Worm (Caenorhabditis elegans) whole organism, late embryonic: ENCODE results near the gene C49A9.2.

Experiments
- C08G9.2 ChIP-seq: sonication (generic microtip); optimal IDR thresholded peaks from 2 replicates; lab custom pipeline; 2016; ENCODE audit warnings: mild to moderate bottlenecking, missing genetic modification characterization, moderate library complexity, missing compliant biosample characterization
- F13H6.1 ChIP-seq: sonication (generic microtip); optimal IDR thresholded peaks from 2 replicates; lab custom pipeline; 2016; ENCODE audit warnings: missing genetic modification characterization, missing compliant biosample characterization
- K02D7.2 ChIP-seq: sonication (generic microtip); optimal IDR thresholded peaks from 2 replicates; lab custom pipeline; 2017; ENCODE audit warnings: mild to moderate bottlenecking, missing genetic modification characterization, missing compliant biosample characterization
- K09A11.1 ChIP-seq: sonication (generic microtip); optimal IDR thresholded peaks from 2 replicates; lab custom pipeline; 2017; ENCODE audit warnings: antibody characterized with exemption, mild to moderate bottlenecking, missing genetic modification characterization, missing compliant biosample characterization; ENCODE audit not compliant: insufficient read depth
- T23F11.4 ChIP-seq: fragments of 200-800 bp; sonication (Bioruptor generic); optimal IDR thresholded peaks from 2 replicates; lab custom pipeline; 2018; ENCODE audit warnings: mild to moderate bottlenecking, missing genetic modification characterization, missing compliant biosample characterization
- Y22D7AL.16 ChIP-seq: sonication (generic microtip); optimal IDR thresholded peaks from 2 replicates; lab custom pipeline; 2016; ENCODE audit warnings: missing genetic modification characterization, missing compliant biosample characterization
- ama-1 ChIP-seq: fragments of 150-350 bp; optimal IDR thresholded peaks from 2 replicates; lab custom pipeline; 2014
- ceh-19 ChIP-seq: fragments of 200-800 bp; sonication (Bioruptor generic); optimal IDR thresholded peaks from 2 replicates; lab custom pipeline; 2018; ENCODE audit warnings: mild to moderate bottlenecking, missing genetic modification characterization, missing compliant biosample characterization
- ceh-2 ChIP-seq: sonication (generic microtip); optimal IDR thresholded peaks from 2 replicates; lab custom pipeline; 2016; ENCODE audit warnings: missing genotype, missing genetic modification characterization, missing compliant biosample characterization
- ceh-22 ChIP-seq: sonication (generic microtip); optimal IDR thresholded peaks from 2 replicates; lab custom pipeline; 2017; ENCODE audit warnings: missing biosample characterization, missing genetic modification characterization
- ceh-31 ChIP-seq: sonication (generic microtip); optimal IDR thresholded peaks from 2 replicates; lab custom pipeline; 2016; ENCODE audit warnings: missing genetic modification characterization, missing compliant biosample characterization
- ceh-34 ChIP-seq: sonication (generic microtip); optimal IDR thresholded peaks from 2 replicates; lab custom pipeline; 2016; ENCODE audit warnings: mild to moderate bottlenecking, missing genetic modification characterization, missing compliant biosample characterization
- ceh-6 ChIP-seq: fragments of 200-800 bp; sonication (Bioruptor generic); optimal IDR thresholded peaks from 2 replicates; lab custom pipeline; 2018; ENCODE audit warnings: mild to moderate bottlenecking, missing genetic modification characterization, missing compliant biosample characterization
- che-1 ChIP-seq: sonication (generic microtip); optimal IDR thresholded peaks from 2 replicates; lab custom pipeline; 2016; ENCODE audit warnings: mild to moderate bottlenecking, missing genetic modification characterization, missing compliant biosample characterization
- dve-1 ChIP-seq: sonication (generic microtip); optimal IDR thresholded peaks from 2 replicates; lab custom pipeline; 2017; ENCODE audit warnings: antibody characterized with exemption, mild to moderate bottlenecking, missing genetic modification characterization, missing compliant biosample characterization
- elt-4 ChIP-seq: sonication (generic microtip); optimal IDR thresholded peaks from 2 replicates; lab custom pipeline; 2016; ENCODE audit warnings: missing genetic modification characterization, missing compliant biosample characterization
- fkh-6 ChIP-seq: sonication (generic microtip); optimal IDR thresholded peaks from 2 replicates; lab custom pipeline; 2016; ENCODE audit warnings: missing genetic modification characterization, missing compliant biosample characterization
- gmeb-2 ChIP-seq: sonication (generic microtip); optimal IDR thresholded peaks from 2 replicates; lab custom pipeline; 2016; ENCODE audit warnings: missing genetic modification characterization, inconsistent platforms, missing compliant biosample characterization
- hlh-13 ChIP-seq: fragments of 200-800 bp; sonication (Bioruptor generic); optimal IDR thresholded peaks from 2 replicates; lab custom pipeline; 2018; ENCODE audit warnings: mild to moderate bottlenecking, missing genetic modification characterization, missing compliant biosample characterization
- hlh-15 ChIP-seq: sonication (generic microtip); optimal IDR thresholded peaks from 2 replicates; lab custom pipeline; 2016; ENCODE audit warnings: missing genetic modification characterization, missing compliant biosample characterization
- hlh-30 ChIP-seq: sonication (generic microtip); optimal IDR thresholded peaks from 2 replicates; lab custom pipeline; 2017; ENCODE audit warnings: antibody characterized with exemption, missing genetic modification characterization, missing compliant biosample characterization; ENCODE audit not compliant: insufficient read depth
- hlh-6 ChIP-seq: sonication (generic microtip); optimal IDR thresholded peaks from 2 replicates; lab custom pipeline; 2016; ENCODE audit warnings: missing genotype, missing genetic modification characterization, missing compliant biosample characterization
- hlh-8 ChIP-seq: sonication (generic microtip); optimal IDR thresholded peaks from 2 replicates; lab custom pipeline; 2016; ENCODE audit warnings: missing genotype, missing genetic modification characterization, missing compliant biosample characterization
- lim-6 ChIP-seq: sonication (generic microtip); optimal IDR thresholded peaks from 2 replicates; lab custom pipeline; 2016; ENCODE audit warnings: missing genetic modification characterization, missing compliant biosample characterization
- lin-11 ChIP-seq: fragments of 200-800 bp; sonication (Bioruptor generic); optimal IDR thresholded peaks from 2 replicates; lab custom pipeline; 2018; ENCODE audit warnings: mild to moderate bottlenecking, missing genetic modification characterization, missing compliant biosample characterization
- madf-2 ChIP-seq: sonication (generic microtip); optimal IDR thresholded peaks from 2 replicates; lab custom pipeline; 2017; ENCODE audit warnings: missing genetic modification characterization, missing compliant biosample characterization
- nhr-11 ChIP-seq: fragments of 150-350 bp; optimal IDR thresholded peaks from 2 replicates; lab custom pipeline; 2014; ENCODE audit warnings: missing biosample characterization, missing genetic modification characterization
- npax-4 ChIP-seq: sonication (generic microtip); optimal IDR thresholded peaks from 2 replicates; lab custom pipeline; 2016; ENCODE audit warnings: missing genetic modification characterization, missing compliant biosample characterization
- odd-2 ChIP-seq: sonication (generic microtip); optimal IDR thresholded peaks from 2 replicates; lab custom pipeline; 2017; ENCODE audit warnings: antibody characterized with exemption, mild to moderate bottlenecking, missing genetic modification characterization, missing compliant biosample characterization
- pag-3 ChIP-seq: sonication (generic microtip); optimal IDR thresholded peaks from 2 replicates; lab custom pipeline; 2016; ENCODE audit warnings: missing compliant biosample characterization, missing genetic modification characterization, borderline replicate concordance
- pax-1 ChIP-seq: fragments of 150-350 bp; optimal IDR thresholded peaks from 2 replicates; lab custom pipeline; 2014; ENCODE audit warnings: missing biosample characterization, missing genetic modification characterization
- pha-4 ChIP-seq: fragments of 150-350 bp; optimal IDR thresholded peaks from 2 replicates; lab custom pipeline; 2018; ENCODE audit warnings: missing biosample characterization, missing genetic modification reagents, missing genetic modification characterization
- pqm-1 ChIP-seq: sonication (generic microtip); optimal IDR thresholded peaks from 2 replicates; lab custom pipeline; 2016; ENCODE audit warnings: missing genetic modification characterization, missing compliant biosample characterization
- rnt-1 ChIP-seq: sonication (generic microtip); optimal IDR thresholded peaks from 2 replicates; lab custom pipeline; 2016; ENCODE audit warnings: missing genetic modification characterization, missing compliant biosample characterization
- sdc-2 ChIP-seq: sonication (generic microtip); optimal IDR thresholded peaks from 2 replicates; lab custom pipeline; 2016; ENCODE audit warnings: missing genotype, missing genetic modification characterization, missing compliant biosample characterization
- syd-9 ChIP-seq: sonication (generic microtip); optimal IDR thresholded peaks from 2 replicates; lab custom pipeline; 2016; ENCODE audit warnings: mild to moderate bottlenecking, missing genetic modification characterization, moderate library complexity, missing compliant biosample characterization
- tbx-2 ChIP-seq: sonication (generic microtip); optimal IDR thresholded peaks from 2 replicates; lab custom pipeline; 2016; ENCODE audit warnings: missing genetic modification characterization, missing compliant biosample characterization
- tbx-7 ChIP-seq: sonication (generic microtip); optimal IDR thresholded peaks from 2 replicates; lab custom pipeline; 2016; ENCODE audit warnings: missing genotype, missing genetic modification characterization, missing compliant biosample characterization
- unc-3 ChIP-seq, 2 experiments: fragments of 200-800 bp in 1 of 2; sonication (Bioruptor generic) in 1 of 2; sonication (generic microtip) in 1 of 2; conservative IDR thresholded peaks in 1 of 2; optimal IDR thresholded peaks in 1 of 2; 2 replicates each; pipeline versions ENCODE4 v1.3.6 to Lab custom; 2016 to 2022; ENCODE audit warnings: missing compliant biosample characterization in 2 of 2, missing genetic modification characterization in 2 of 2, missing genetic modification reagents in 1 of 2
- unc-55 ChIP-seq: sonication (generic microtip); optimal IDR thresholded peaks from 2 replicates; lab custom pipeline; 2017; ENCODE audit warnings: missing biosample characterization, missing genetic modification reagents, missing genetic modification characterization
- zip-5 ChIP-seq: sonication (generic microtip); optimal IDR thresholded peaks from 2 replicates; lab custom pipeline; 2016; ENCODE audit warnings: missing genetic modification characterization, missing compliant biosample characterization

The C49A9.2 gene

ce11 chrIV:6259732-6260131, 34.5 kb downstream of the C49A9.2 start, which contains the start of gene nlp-16:
Gene nlp-16 (minus strand): TSS chrIV:6259832.
- TF ChIP-seq ama-1 (no peak), pax-1 (no peak), npax-4 (no peak), hlh-30 (tag; lab: Kevin White, UChicago) (no peak), syd-9 (tag; lab: Kevin White, UChicago) (no peak), unc-3 (GFP tag; conservative IDR thresholded peaks at IDR 0.05; lab: Robert Waterston, UW) (no peak), unc-3 (tag; optimal IDR thresholded peaks at IDR 0.05; lab: Kevin White, UChicago) (no peak), unc-55 (GFP tag; lab: Kevin White, UChicago) (no peak), tbx-7 (no peak), sdc-2 (tag; lab: Kevin White, UChicago) (no peak), nhr-11 (tag; lab: Kevin White, UChicago) (no peak), lin-11 (tag; lab: Kevin White, UChicago) (no peak), T23F11.4 (GFP tag; lab: Kevin White, UChicago) (no peak), pag-3 (no peak), elt-4 (tag; lab: Kevin White, UChicago) (no peak), ceh-19 (GFP tag; lab: Kevin White, UChicago) (no peak)

ce11 chrIV:6263244-6263643, 38.0 kb downstream of the C49A9.2 start, which contains the start of gene srv-28:
Gene srv-28 (minus strand): TSS chrIV:6263344.
- TF ChIP-seq madf-2 (no peak), rnt-1 (no peak), K09A11.1 (no peak), ceh-2 (tag; lab: Kevin White, UChicago) (no peak), ceh-19 (GFP tag; lab: Kevin White, UChicago) (no peak), dve-1 (tag; lab: Kevin White, UChicago) (no peak), pax-1 (no peak), ceh-6 (GFP tag; lab: Kevin White, UChicago) (no peak), hlh-6 (tag; lab: Kevin White, UChicago) (no peak), ceh-34 (no peak), sdc-2 (tag; lab: Kevin White, UChicago) (no peak), gmeb-2 (tag; lab: Kevin White, UChicago) (no peak), pqm-1 (tag; lab: Kevin White, UChicago) (no peak), zip-5 (no peak), che-1 (tag; lab: Kevin White, UChicago) (no peak), ama-1 (no peak), hlh-15 (tag; lab: Kevin White, UChicago) (no peak), F13H6.1 (tag; lab: Kevin White, UChicago) (no peak), hlh-13 (no peak), Y22D7AL.16 (tag; lab: Kevin White, UChicago) (no peak)

ce11 chrIV:6266499-6266898, 41.3 kb downstream of the C49A9.2 start, which contains the start of gene srv-29:
Gene srv-29 (minus strand): TSS chrIV:6266599.
- TF ChIP-seq unc-3 (GFP tag; conservative IDR thresholded peaks at IDR 0.05; lab: Robert Waterston, UW) (no peak), unc-3 (tag; optimal IDR thresholded peaks at IDR 0.05; lab: Kevin White, UChicago) (no peak), che-1 (tag; lab: Kevin White, UChicago) (no peak), C08G9.2 (tag; lab: Kevin White, UChicago) (no peak), lim-6 (tag; lab: Kevin White, UChicago) (no peak), ceh-31 (tag; lab: Kevin White, UChicago) (no peak), pha-4 (tag; lab: Kevin White, UChicago) (no peak), K02D7.2 (tag; lab: Kevin White, UChicago) (no peak), nhr-11 (tag; lab: Kevin White, UChicago) (no peak), F13H6.1 (tag; lab: Kevin White, UChicago) (no peak)

ce11 chrIV:6269346-6269745, 44.1 kb downstream of the C49A9.2 start, which contains the start of gene srv-30:
Gene srv-30 (minus strand): TSS chrIV:6269446.
- TF ChIP-seq hlh-8 (tag; lab: Kevin White, UChicago) (no peak), fkh-6 (tag; lab: Kevin White, UChicago) (no peak), pha-4 (tag; lab: Kevin White, UChicago) (no peak), F13H6.1 (tag; lab: Kevin White, UChicago) (no peak), odd-2 (no peak), tbx-2 (tag; lab: Kevin White, UChicago) (no peak), npax-4 (no peak), C08G9.2 (tag; lab: Kevin White, UChicago) (no peak), nhr-11 (tag; lab: Kevin White, UChicago) (no peak), madf-2 (no peak), hlh-13 (no peak), tbx-7 (no peak), ceh-22 (no peak), lim-6 (tag; lab: Kevin White, UChicago) (no peak)
- TF ChIP-seq, all 69 proteins: peak for 0
